Worm (Caenorhabditis elegans) whole organism, L4 larva: ENCODE measurements around the gene gei-8.

Experiments
- D1046.2 ChIP-seq: fragments of 200-800 bp; sonication (Bioruptor generic); IDR thresholded peaks from 2 replicates; pipeline ENCODE4 v1.3.6; 2022; ENCODE audit warnings: missing genetic modification characterization, missing compliant biosample characterization
- F10B5.3 ChIP-seq: sonication (generic microtip); optimal IDR thresholded peaks from 2 replicates; lab custom pipeline; 2016; ENCODE audit warnings: mild to moderate bottlenecking, missing genetic modification characterization, missing compliant biosample characterization
- F44E2.7 ChIP-seq: fragments of 200-800 bp; sonication (Bioruptor generic); IDR thresholded peaks from 2 replicates; pipeline ENCODE4 v2.1.2; 2022; ENCODE audit warnings: missing genetic modification characterization, missing compliant biosample characterization
- R02D3.7 ChIP-seq: fragments of 150-350 bp; sonication (generic microtip); optimal IDR thresholded peaks from 3 replicates; lab custom pipeline; 2014; ENCODE audit warnings: missing biosample characterization, missing genetic modification characterization
- T20F7.1 ChIP-seq: fragments of 200-800 bp; sonication (Bioruptor generic); optimal IDR thresholded peaks from 2 replicates; lab custom pipeline; 2018; ENCODE audit warnings: mild to moderate bottlenecking, missing genetic modification characterization, missing compliant biosample characterization
- T26A8.4 ChIP-seq: fragments of 200-800 bp; sonication (Bioruptor generic); IDR thresholded peaks from 2 replicates; pipeline ENCODE4 v1.3.6; 2022; ENCODE audit warnings: missing genetic modification characterization, missing compliant biosample characterization
- Y5F2A.4 ChIP-seq: fragments of 200-800 bp; sonication (Bioruptor generic); optimal IDR thresholded peaks from 2 replicates; lab custom pipeline; 2018; ENCODE audit warnings: mild to moderate bottlenecking, missing genetic modification characterization, missing compliant biosample characterization
- ZK337.2 ChIP-seq: fragments of 200-800 bp; sonication (Bioruptor generic); IDR thresholded peaks from 2 replicates; pipeline ENCODE4 v1.3.6; 2022; ENCODE audit warnings: missing genetic modification reagents, missing genetic modification characterization, missing compliant biosample characterization
- ZK546.5 ChIP-seq, 2 experiments: sonication (generic microtip); optimal IDR thresholded peaks; 2 replicates each; lab custom pipeline; 2017; ENCODE audit warnings: missing biosample characterization in 2 of 2, missing genetic modification characterization in 2 of 2
- ceh-20 ChIP-seq: fragments of 200-800 bp; sonication (Bioruptor generic); IDR thresholded peaks from 2 replicates; pipeline ENCODE4 v1.3.6; 2022; ENCODE audit warnings: missing genetic modification reagents, missing genetic modification characterization, missing compliant biosample characterization
- ceh-32 ChIP-seq: sonication (generic microtip); optimal IDR thresholded peaks from 2 replicates; lab custom pipeline; 2016; ENCODE audit warnings: mild to moderate bottlenecking, missing genetic modification characterization, missing compliant biosample characterization; ENCODE audit not compliant: poor library complexity
- ceh-44 ChIP-seq: fragments of 200-800 bp; sonication (Bioruptor generic); IDR thresholded peaks from 2 replicates; pipeline ENCODE4 v1.3.6; 2022; ENCODE audit warnings: missing genetic modification reagents, missing genetic modification characterization, missing compliant biosample characterization
- cey-2 ChIP-seq: sonication (generic microtip); optimal IDR thresholded peaks from 3 replicates; lab custom pipeline; 2017; ENCODE audit warnings: missing genetic modification characterization, mild to moderate bottlenecking, missing compliant biosample characterization, antibody characterized with exemption, borderline replicate concordance; ENCODE audit not compliant: insufficient read depth
- daf-16 ChIP-seq, 3 experiments: sonication (generic microtip); optimal IDR thresholded peaks; 2 replicates each; lab custom pipeline; 2016 to 2017; ENCODE audit warnings: missing genetic modification characterization in 3 of 3, missing genetic modification reagents in 3 of 3, mild to moderate bottlenecking in 2 of 3, missing compliant biosample characterization in 2 of 3, missing biosample characterization in 1 of 3, moderate library complexity in 1 of 3
- dmd-6 ChIP-seq: fragments of 200-800 bp; sonication (Bioruptor generic); IDR thresholded peaks from 2 replicates; pipeline ENCODE4 v1.3.6; 2022; ENCODE audit warnings: missing genetic modification reagents, missing genetic modification characterization, missing compliant biosample characterization
- dmd-8 ChIP-seq: fragments of 200-800 bp; sonication (Bioruptor generic); IDR thresholded peaks from 2 replicates; pipeline ENCODE4 v1.3.6; 2022; ENCODE audit warnings: missing genetic modification characterization, missing compliant biosample characterization
- dmd-9 ChIP-seq: fragments of 200-800 bp; sonication (Bioruptor generic); IDR thresholded peaks from 2 replicates; pipeline ENCODE4 v1.3.6; 2022; ENCODE audit warnings: missing genetic modification reagents, missing genetic modification characterization, missing compliant biosample characterization
- dve-1 ChIP-seq: sonication (generic microtip); optimal IDR thresholded peaks from 2 replicates; lab custom pipeline; 2017; ENCODE audit warnings: antibody characterized with exemption, mild to moderate bottlenecking, missing genetic modification characterization, missing compliant biosample characterization; ENCODE audit not compliant: insufficient read depth
- egl-43 ChIP-seq: fragments of 200-800 bp; sonication (Bioruptor generic); IDR thresholded peaks from 2 replicates; pipeline ENCODE4 v1.3.6; 2022; ENCODE audit warnings: missing genetic modification reagents, missing genetic modification characterization, missing compliant biosample characterization
- hif-1 ChIP-seq, 2 experiments: sonication (generic microtip); optimal IDR thresholded peaks; 2 replicates each; lab custom pipeline; 2016 to 2017; ENCODE audit warnings: missing compliant biosample characterization in 2 of 2, missing genetic modification characterization in 2 of 2, missing genetic modification reagents in 2 of 2, missing genotype in 2 of 2, mild to moderate bottlenecking in 1 of 2
- hlh-11 ChIP-seq: fragments of 200-800 bp; sonication (Bioruptor generic); optimal IDR thresholded peaks from 2 replicates; lab custom pipeline; 2018; ENCODE audit warnings: mild to moderate bottlenecking, missing genetic modification characterization, missing compliant biosample characterization
- hmg-1.1 ChIP-seq: fragments of 200-800 bp; sonication (Bioruptor generic); IDR thresholded peaks from 2 replicates; pipeline ENCODE4 v1.3.6; 2022; ENCODE audit warnings: missing genetic modification reagents, missing genetic modification characterization, missing compliant biosample characterization
- lim-7 ChIP-seq: fragments of 200-800 bp; sonication (Bioruptor generic); IDR thresholded peaks from 2 replicates; pipeline ENCODE4 v1.3.6; 2022; ENCODE audit warnings: missing genetic modification characterization, missing compliant biosample characterization
- lin-15B ChIP-seq: fragments of 150-350 bp; sonication (generic microtip); optimal IDR thresholded peaks from 3 replicates; lab custom pipeline; 2014; ENCODE audit warnings: missing biosample characterization, missing genetic modification characterization
- lin-39 ChIP-seq: fragments of 150-350 bp; optimal IDR thresholded peaks from 2 replicates; lab custom pipeline; 2014; ENCODE audit warnings: missing biosample characterization, missing genetic modification reagents, missing genetic modification characterization
- madf-9 ChIP-seq: fragments of 200-800 bp; sonication (Bioruptor generic); conservative IDR thresholded peaks from 2 replicates; pipeline ENCODE4 v1.3.6; 2022; ENCODE audit warnings: missing genetic modification reagents, missing genetic modification characterization, missing compliant biosample characterization
- mdl-1 ChIP-seq, 2 experiments: fragments of 150-350 bp in 1 of 2; sonication (generic microtip) in 1 of 2; optimal IDR thresholded peaks; 2 replicates each; lab custom pipeline; 2014 to 2017; ENCODE audit warnings: missing biosample characterization in 2 of 2, missing genetic modification characterization in 2 of 2
- mxl-2 ChIP-seq: fragments of 200-800 bp; sonication (Bioruptor generic); conservative IDR thresholded peaks from 2 replicates; pipeline ENCODE4 v1.3.6; 2022; ENCODE audit warnings: missing genetic modification reagents, missing genetic modification characterization, missing compliant biosample characterization
- mxl-3 ChIP-seq: fragments of 200-800 bp; sonication (Bioruptor generic); optimal IDR thresholded peaks from 2 replicates; lab custom pipeline; 2018; ENCODE audit warnings: mild to moderate bottlenecking, missing genetic modification characterization, missing compliant biosample characterization
- nhr-237 ChIP-seq: sonication (generic microtip); optimal IDR thresholded peaks from 2 replicates; lab custom pipeline; 2017; ENCODE audit warnings: missing biosample characterization, missing genetic modification characterization
- nhr-76 ChIP-seq: fragments of 150-350 bp; optimal IDR thresholded peaks from 2 replicates; lab custom pipeline; 2014; ENCODE audit warnings: missing biosample characterization, missing genetic modification characterization
- rbr-2 ChIP-seq: sonication (generic microtip); optimal IDR thresholded peaks from 2 replicates; lab custom pipeline; 2016; ENCODE audit warnings: missing genotype, missing genetic modification characterization, missing compliant biosample characterization
- saeg-2 ChIP-seq: fragments of 200-800 bp; sonication (Bioruptor generic); IDR thresholded peaks from 2 replicates; pipeline ENCODE4 v1.3.6; 2022; ENCODE audit warnings: missing genetic modification reagents, missing genetic modification characterization, missing compliant biosample characterization
- snpc-1.2 ChIP-seq: fragments of 200-800 bp; sonication (Bioruptor generic); IDR thresholded peaks from 2 replicates; pipeline ENCODE4 v1.3.6; 2022; ENCODE audit warnings: missing genetic modification reagents, missing genetic modification characterization, missing compliant biosample characterization
- unc-130 ChIP-seq: sonication (generic microtip); optimal IDR thresholded peaks from 2 replicates; lab custom pipeline; 2016; ENCODE audit warnings: missing genetic modification reagents, missing genetic modification characterization, missing compliant biosample characterization
- unc-62 ChIP-seq, 3 experiments: fragments of 150-350 bp in 1 of 3; sonication (generic microtip); optimal IDR thresholded peaks in 2 of 3; peaks in 1 of 3; 1 replicate in 1 of 3; 2 replicates in 2 of 3; lab custom pipeline; 2014 to 2017; ENCODE audit warnings: missing biosample characterization in 3 of 3, missing genetic modification characterization in 3 of 3, missing genetic modification reagents in 3 of 3, missing genotype in 1 of 3
- zag-1 ChIP-seq: fragments of 150-350 bp; optimal IDR thresholded peaks from 2 replicates; lab custom pipeline; 2014; ENCODE audit warnings: missing biosample characterization, missing genetic modification characterization
- zip-11 ChIP-seq: fragments of 200-800 bp; sonication (Bioruptor generic); IDR thresholded peaks from 2 replicates; pipeline ENCODE4 v1.3.6; 2022; ENCODE audit warnings: missing genetic modification characterization, missing compliant biosample characterization
- zip-2 ChIP-seq: fragments of 150-350 bp; optimal IDR thresholded peaks from 2 replicates; lab custom pipeline; 2014; ENCODE audit warnings: missing biosample characterization, missing genetic modification characterization

Gene gei-8

DNA sequence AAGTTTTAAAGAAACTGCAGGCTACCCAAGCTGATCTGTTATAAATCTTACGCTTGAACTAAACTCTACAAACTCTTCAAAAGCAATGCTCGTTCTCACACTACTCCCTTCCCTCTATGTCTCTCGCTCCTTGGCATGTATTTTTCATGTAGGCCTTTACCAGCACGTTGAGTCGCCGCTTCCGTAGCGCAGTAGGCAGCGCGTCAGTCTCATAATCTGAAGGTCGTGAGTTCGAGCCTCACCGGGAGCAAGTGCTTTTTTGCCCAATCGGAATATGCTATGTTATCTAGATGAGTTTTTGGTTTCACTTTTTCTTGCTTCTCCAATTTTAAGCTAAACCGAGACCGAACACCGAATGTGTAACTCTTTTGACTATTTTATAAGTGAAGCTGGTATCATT lies 14.6 kb downstream of the gei-8 start (continued):
- peak; percentile 78 for TF ChIP-seq hmg-1.1 (GFP tag; lab: Robert Waterston, UW)
- no peak for TF ChIP-seq nhr-237 (tag; lab: Kevin White, UChicago)
- TF ChIP-seq F44E2.7 (GFP tag; lab: Robert Waterston, UW) = no peak
- 0 out of 2 replicates have a peak, but pooled peaks have one; percentile 43 for TF ChIP-seq saeg-2
- TF ChIP-seq hlh-11 (tag; lab: Kevin White, UChicago) = peak; percentile 38
- no peak for TF ChIP-seq Y5F2A.4 (GFP tag; lab: Kevin White, UChicago)
- TF ChIP-seq D1046.2 (GFP tag; lab: Robert Waterston, UW) = 0 out of 2 replicates have a peak, but pooled peaks have one; percentile 50
- peak; percentile 41 for TF ChIP-seq rbr-2 (tag; lab: Kevin White, UChicago)
- no peak for TF ChIP-seq cey-2 (tag; lab: Kevin White, UChicago)
- TF ChIP-seq zip-2 (tag; lab: Kevin White, UChicago) = no peak
- TF ChIP-seq unc-130 (GFP tag; lab: Kevin White, UChicago) = peak; percentile 30
- TF ChIP-seq mdl-1 (tag; optimal IDR thresholded peaks at IDR 0.05; lab: Kevin White, UChicago) = peak in 1 of 2 experiments; percentile 24
- TF ChIP-seq dmd-8 = peak; percentile 71; the same call in 1 of the 2 replicates
- peak; percentile 23 for TF ChIP-seq T20F7.1
- peak; percentile 75 for TF ChIP-seq T26A8.4
- TF ChIP-seq ceh-20 (GFP tag; lab: Robert Waterston, UW) = peak; percentile 55; the same call in 1 of the 2 replicates
- TF ChIP-seq lin-15B (tag; lab: Kevin White, UChicago) = no peak
- peak; percentile 86 for TF ChIP-seq egl-43 (GFP tag; lab: Robert Waterston, UW)
- TF ChIP-seq madf-9 (GFP tag; lab: Robert Waterston, UW) = peak; percentile 62
- TF ChIP-seq mxl-2 (GFP tag; lab: Robert Waterston, UW) = no peak
- TF ChIP-seq lim-7 (GFP tag; lab: Robert Waterston, UW) = peak; percentile 72
- no peak for TF ChIP-seq F10B5.3
- peak; percentile 5 for TF ChIP-seq dve-1 (tag; lab: Kevin White, UChicago)
- 0 out of 2 replicates have a peak, but pooled peaks have one; percentile 59 for TF ChIP-seq snpc-1.2 (GFP tag; lab: Robert Waterston, UW)
- no peak for TF ChIP-seq R02D3.7 (tag; lab: Kevin White, UChicago)
- TF ChIP-seq ZK546.5 (tag; optimal IDR thresholded peaks at IDR 0.05; lab: Kevin White, UChicago) = no peak
- TF ChIP-seq daf-16 (GFP tag; optimal IDR thresholded peaks at IDR 0.05; lab: Kevin White, UChicago) = no peak
- peak; percentile 38 for TF ChIP-seq daf-16 (tag; optimal IDR thresholded peaks at IDR 0.05; lab: Kevin White, UChicago)
- peak; percentile 32; the same call in 1 of the 2 replicates for TF ChIP-seq ZK337.2 (GFP tag; lab: Robert Waterston, UW)
- TF ChIP-seq ceh-44 (GFP tag; lab: Robert Waterston, UW) = peak; percentile 82
- TF ChIP-seq hif-1 (tag; optimal IDR thresholded peaks at IDR 0.05; lab: Kevin White, UChicago) = peak in 1 of 2 experiments; percentile 9
- TF ChIP-seq dmd-6 (GFP tag; lab: Robert Waterston, UW) = peak; percentile 22; the same call in 1 of the 2 replicates
- no peak for TF ChIP-seq zip-11
- TF ChIP-seq zag-1 (tag; lab: Kevin White, UChicago) = no peak

ce11 chrIII:8105771-8106170 lies 15.3 kb downstream of the gei-8 start:
- TF ChIP-seq mxl-3 (GFP tag; lab: Kevin White, UChicago) (no peak), hmg-1.1 (GFP tag; lab: Robert Waterston, UW) (no peak), dmd-9 (GFP tag; lab: Robert Waterston, UW) (no peak), mdl-1 (tag; optimal IDR thresholded peaks at IDR 0.05; lab: Kevin White, UChicago) (no peak), nhr-76 (tag; lab: Kevin White, UChicago) (no peak), unc-62 (GFP tag; optimal IDR thresholded peaks at IDR 0.05 in 1 of 2; lab: Kevin White, UChicago) (peak in 1 of 2 experiments; percentile 88), unc-62 (tag; optimal IDR thresholded peaks at IDR 0.05; lab: Kevin White, UChicago) (no peak), lin-39 (tag; lab: Kevin White, UChicago) (no peak), ceh-32 (tag; lab: Kevin White, UChicago) (no peak), rbr-2 (tag; lab: Kevin White, UChicago) (no peak)
